Worm (Caenorhabditis elegans) whole organism, young adult: ENCODE data around the gene C16C10.4.

Source experiments
- B0035.1 ChIP-seq: sonication (generic microtip); optimal IDR thresholded peaks from 2 replicates; lab custom pipeline; 2016; ENCODE audit warnings: missing genetic modification characterization, mild to moderate bottlenecking, missing compliant biosample characterization, missing genotype, missing genetic modification reagents
- C06A6.2 ChIP-seq: fragments of 200-800 bp; sonication (Bioruptor generic); conservative IDR thresholded peaks from 2 replicates; pipeline ENCODE4 v1.3.6; 2022; ENCODE audit warnings: missing genetic modification characterization, missing compliant biosample characterization
- F22D6.2 ChIP-seq: sonication (generic microtip); optimal IDR thresholded peaks from 2 replicates; lab custom pipeline; 2016; ENCODE audit warnings: mild to moderate bottlenecking, missing genetic modification characterization, missing compliant biosample characterization
- F23B12.7 ChIP-seq: sonication (generic microtip); optimal IDR thresholded peaks from 2 replicates; lab custom pipeline; 2017; ENCODE audit warnings: missing genetic modification characterization, mild to moderate bottlenecking, missing compliant biosample characterization, antibody characterized with exemption, moderate library complexity; ENCODE audit not compliant: insufficient read depth
- F37B4.10 ChIP-seq: fragments of 200-800 bp; sonication (Bioruptor generic); IDR thresholded peaks from 2 replicates; pipeline ENCODE4 v1.3.6; 2022; ENCODE audit warnings: missing genetic modification characterization, missing compliant biosample characterization
- F55B11.4 ChIP-seq: sonication (generic microtip); optimal IDR thresholded peaks from 2 replicates; lab custom pipeline; 2016; ENCODE audit warnings: missing compliant biosample characterization, missing genetic modification characterization, borderline replicate concordance; ENCODE audit not compliant: insufficient read depth
- T07F8.4 ChIP-seq: sonication (generic microtip); optimal IDR thresholded peaks from 2 replicates; lab custom pipeline; 2016; ENCODE audit warnings: mild to moderate bottlenecking, missing genetic modification characterization, moderate library complexity, missing compliant biosample characterization
- T26A5.8 ChIP-seq: sonication (generic microtip); optimal IDR thresholded peaks from 2 replicates; lab custom pipeline; 2016; ENCODE audit warnings: missing genetic modification characterization, missing compliant biosample characterization
- Y53G8AR.9 ChIP-seq: fragments of 200-800 bp; sonication (Bioruptor generic); conservative IDR thresholded peaks from 2 replicates; pipeline ENCODE4 v1.3.6; 2022; ENCODE audit warnings: missing genetic modification reagents, missing genetic modification characterization, missing compliant biosample characterization
- Y56A3A.18 ChIP-seq: fragments of 200-800 bp; sonication (Bioruptor generic); IDR thresholded peaks from 2 replicates; pipeline ENCODE4 v1.3.6; 2022; ENCODE audit warnings: missing genetic modification reagents, missing genetic modification characterization, missing compliant biosample characterization
- akir-1 ChIP-seq: fragments of 200-800 bp; sonication (Bioruptor generic); optimal IDR thresholded peaks from 2 replicates; lab custom pipeline; 2018; ENCODE audit warnings: mild to moderate bottlenecking, missing genetic modification characterization, moderate library complexity, missing compliant biosample characterization
- ama-1 ChIP-seq, 3 experiments: fragments of 150-350 bp in 1 of 3; sonication (generic microtip) in 2 of 3; optimal IDR thresholded peaks; 2 replicates each; lab custom pipeline; 2014 to 2018; ENCODE audit warnings: missing biosample characterization in 2 of 3, missing genetic modification characterization in 2 of 3, missing genetic modification reagents in 2 of 3
- aptf-2 ChIP-seq: fragments of 200-800 bp; sonication (Bioruptor generic); conservative IDR thresholded peaks from 2 replicates; pipeline ENCODE4 v1.3.6; 2022; ENCODE audit warnings: missing genetic modification reagents, missing genetic modification characterization, missing compliant biosample characterization
- aptf-3 ChIP-seq: fragments of 200-800 bp; sonication (Bioruptor generic); IDR thresholded peaks from 2 replicates; pipeline ENCODE4 v1.3.6; 2022; ENCODE audit warnings: missing genetic modification characterization, missing compliant biosample characterization
- athp-1 ChIP-seq: sonication (generic microtip); optimal IDR thresholded peaks from 2 replicates; lab custom pipeline; 2017; ENCODE audit warnings: mild to moderate bottlenecking, missing genetic modification characterization, missing compliant biosample characterization
- cebp-1 ChIP-seq, 2 experiments: fragments of 200-800 bp in 1 of 2; sonication (Bioruptor generic) in 1 of 2; sonication (generic microtip) in 1 of 2; IDR thresholded peaks in 1 of 2; optimal IDR thresholded peaks in 1 of 2; 2 replicates each; pipeline versions ENCODE4 v1.3.6 to Lab custom; 2017 to 2022; ENCODE audit warnings: missing compliant biosample characterization in 2 of 2, missing genetic modification characterization in 2 of 2, mild to moderate bottlenecking in 1 of 2, missing genetic modification reagents in 1 of 2, moderate library complexity in 1 of 2
- cebp-2 ChIP-seq: fragments of 200-800 bp; sonication (Bioruptor generic); IDR thresholded peaks from 2 replicates; pipeline ENCODE4 v1.3.6; 2022; ENCODE audit warnings: missing genetic modification characterization, missing compliant biosample characterization
- ceh-27 ChIP-seq: fragments of 200-800 bp; sonication (Bioruptor generic); optimal IDR thresholded peaks from 2 replicates; lab custom pipeline; 2018; ENCODE audit warnings: mild to moderate bottlenecking, missing genetic modification characterization, moderate library complexity, missing compliant biosample characterization
- him-1 ChIP-seq: sonication (generic microtip); optimal IDR thresholded peaks from 2 replicates; lab custom pipeline; 2016; ENCODE audit warnings: missing genotype, missing genetic modification reagents, missing genetic modification characterization, missing compliant biosample characterization
- hlh-12 ChIP-seq: sonication (generic microtip); optimal IDR thresholded peaks from 2 replicates; lab custom pipeline; 2016; ENCODE audit warnings: missing genetic modification characterization, missing compliant biosample characterization
- hmg-1.2 ChIP-seq: fragments of 200-800 bp; sonication (Bioruptor generic); IDR thresholded peaks from 2 replicates; pipeline ENCODE4 v1.3.6; 2022; ENCODE audit warnings: missing genetic modification reagents, missing genetic modification characterization, missing compliant biosample characterization
- hmg-20 ChIP-seq: fragments of 200-800 bp; sonication (Bioruptor generic); IDR thresholded peaks from 2 replicates; pipeline ENCODE4 v1.3.6; 2022; ENCODE audit warnings: missing genetic modification reagents, missing genetic modification characterization, missing compliant biosample characterization
- lin-35 ChIP-seq, 3 experiments: fragments of 150-350 bp in 2 of 3; sonication (generic microtip) in 1 of 3; optimal IDR thresholded peaks; 2 replicates each; lab custom pipeline; 2014 to 2018; ENCODE audit warnings: missing biosample characterization in 3 of 3, missing genetic modification characterization in 3 of 3, missing genetic modification reagents in 3 of 3
- lin-40 ChIP-seq: sonication (generic microtip); optimal IDR thresholded peaks from 2 replicates; lab custom pipeline; 2016; ENCODE audit warnings: missing genetic modification characterization, mild to moderate bottlenecking, missing compliant biosample characterization, missing genotype, missing genetic modification reagents
- lir-1 ChIP-seq: fragments of 200-800 bp; sonication (Bioruptor generic); conservative IDR thresholded peaks from 2 replicates; pipeline ENCODE4 v1.3.6; 2022; ENCODE audit warnings: missing genetic modification reagents, missing genetic modification characterization, missing compliant biosample characterization
- lsy-27 ChIP-seq: sonication (generic microtip); optimal IDR thresholded peaks from 2 replicates; lab custom pipeline; 2017; ENCODE audit warnings: missing genetic modification characterization, mild to moderate bottlenecking, missing compliant biosample characterization, antibody characterized with exemption, missing genotype, borderline replicate concordance; ENCODE audit not compliant: insufficient read depth
- mcd-1 ChIP-seq: fragments of 200-800 bp; sonication (Bioruptor generic); IDR thresholded peaks from 2 replicates; pipeline ENCODE4 v1.3.6; 2022; ENCODE audit warnings: missing genetic modification reagents, missing genetic modification characterization, missing compliant biosample characterization
- nfya-1 ChIP-seq: sonication (generic microtip); optimal IDR thresholded peaks from 2 replicates; lab custom pipeline; 2017; ENCODE audit warnings: antibody characterized with exemption, missing compliant biosample characterization, missing genetic modification characterization, borderline replicate concordance; ENCODE audit not compliant: insufficient read depth
- nfya-2 ChIP-seq: fragments of 200-800 bp; sonication (Bioruptor generic); IDR thresholded peaks from 2 replicates; pipeline ENCODE4 v1.3.6; 2022; ENCODE audit warnings: missing genetic modification reagents, missing genetic modification characterization, missing compliant biosample characterization
- nhr-80 ChIP-seq: sonication (generic microtip); optimal IDR thresholded peaks from 2 replicates; lab custom pipeline; 2016; ENCODE audit warnings: missing genetic modification characterization, missing compliant biosample characterization
- pbrm-1 ChIP-seq: fragments of 200-800 bp; sonication (Bioruptor generic); IDR thresholded peaks from 2 replicates; pipeline ENCODE4 v1.3.6; 2022; ENCODE audit warnings: missing genetic modification reagents, missing genetic modification characterization, missing compliant biosample characterization
- pha-4 ChIP-seq: fragments of 150-350 bp; sonication (generic microtip); optimal IDR thresholded peaks from 2 replicates; lab custom pipeline; 2014; ENCODE audit warnings: missing biosample characterization, missing genetic modification reagents, missing genetic modification characterization
- rcor-1 ChIP-seq: fragments of 200-800 bp; sonication (Bioruptor generic); IDR thresholded peaks from 2 replicates; pipeline ENCODE4 v1.3.6; 2022; ENCODE audit warnings: missing genetic modification reagents, missing genetic modification characterization, missing compliant biosample characterization
- sea-2 ChIP-seq: fragments of 200-800 bp; sonication (Bioruptor generic); IDR thresholded peaks from 2 replicates; pipeline ENCODE4 v1.3.6; 2022; ENCODE audit warnings: missing genetic modification characterization, missing compliant biosample characterization
- snpc-3.4 ChIP-seq: sonication (generic microtip); optimal IDR thresholded peaks from 2 replicates; lab custom pipeline; 2017; ENCODE audit warnings: missing genetic modification characterization, mild to moderate bottlenecking, missing compliant biosample characterization, antibody characterized with exemption, moderate library complexity, missing genotype, missing genetic modification reagents
- snpc-4 ChIP-seq, 5 experiments: fragments of 150-350 bp in 1 of 5; sonication (generic microtip) in 4 of 5; optimal IDR thresholded peaks; 2 replicates each; lab custom pipeline; 2014 to 2018; ENCODE audit warnings: missing genetic modification characterization in 5 of 5, missing biosample characterization in 3 of 5, antibody characterized with exemption in 2 of 5, mild to moderate bottlenecking in 2 of 5, missing compliant biosample characterization in 2 of 5, missing genotype in 2 of 5, moderate library complexity in 2 of 5, missing genetic modification reagents in 1 of 5
- somi-1 ChIP-seq: fragments of 200-800 bp; sonication (Bioruptor generic); optimal IDR thresholded peaks from 2 replicates; lab custom pipeline; 2018; ENCODE audit warnings: mild to moderate bottlenecking, missing genetic modification characterization, missing compliant biosample characterization
- tbp1 ChIP-seq: fragments of 200-800 bp; sonication (Bioruptor generic); optimal IDR thresholded peaks from 2 replicates; lab custom pipeline; 2018; ENCODE audit warnings: mild to moderate bottlenecking, missing genetic modification characterization, missing compliant biosample characterization
- tlf-1 ChIP-seq: fragments of 200-800 bp; sonication (Bioruptor generic); optimal IDR thresholded peaks from 2 replicates; lab custom pipeline; 2018; ENCODE audit warnings: mild to moderate bottlenecking, missing genetic modification characterization, missing compliant biosample characterization
- unc-130 ChIP-seq: sonication (generic microtip); optimal IDR thresholded peaks from 2 replicates; lab custom pipeline; 2016; ENCODE audit warnings: missing genetic modification reagents, missing genetic modification characterization, missing compliant biosample characterization
- xnd-1 ChIP-seq: sonication (generic microtip); optimal IDR thresholded peaks from 2 replicates; lab custom pipeline; 2016; ENCODE audit warnings: missing genotype, missing genetic modification reagents, missing genetic modification characterization, missing compliant biosample characterization
- zfh-2 ChIP-seq: fragments of 200-800 bp; sonication (Bioruptor generic); conservative IDR thresholded peaks from 2 replicates; pipeline ENCODE4 v1.3.6; 2022; ENCODE audit warnings: missing genetic modification reagents, missing genetic modification characterization, missing compliant biosample characterization
- zim-3 ChIP-seq: sonication (generic microtip); optimal IDR thresholded peaks from 2 replicates; lab custom pipeline; 2017; ENCODE audit warnings: mild to moderate bottlenecking, missing genetic modification characterization, moderate library complexity, missing compliant biosample characterization
- ztf-18 ChIP-seq: sonication (generic microtip); optimal IDR thresholded peaks from 2 replicates; lab custom pipeline; 2016; ENCODE audit warnings: missing genotype, mild to moderate bottlenecking, missing genetic modification characterization, missing compliant biosample characterization
- ztf-22 ChIP-seq: fragments of 200-800 bp; sonication (Bioruptor generic); optimal IDR thresholded peaks from 2 replicates; lab custom pipeline; 2018; ENCODE audit warnings: mild to moderate bottlenecking, missing genetic modification characterization, moderate library complexity, missing compliant biosample characterization
- ztf-26 ChIP-seq: sonication (generic microtip); optimal IDR thresholded peaks from 2 replicates; lab custom pipeline; 2017; ENCODE audit warnings: missing genetic modification characterization, missing compliant biosample characterization

The C16C10.4 gene

ce11 chrIII:4170903-4171377 lies at the start of gene C16C10.4, which contains the start of gene rnf-121 (continued):
- TF ChIP-seq lin-35 (GFP tag; optimal IDR thresholded peaks at IDR 0.05; lab: Kevin White, UChicago) (peak in 1 of 3 experiments; percentile 25), T26A5.8 (tag; lab: Kevin White, UChicago) (no peak), hmg-1.2 (GFP tag; lab: Robert Waterston, UW) (peak; percentile 38; the same call in 1 of the 2 replicates), akir-1 (GFP tag; lab: Kevin White, UChicago) (no peak), zim-3 (tag; lab: Kevin White, UChicago) (no peak), cebp-1 (GFP tag; IDR thresholded peaks at IDR 0.05; lab: Robert Waterston, UW) (no peak), cebp-1 (tag; optimal IDR thresholded peaks at IDR 0.05; lab: Kevin White, UChicago) (peak; percentile 74), T07F8.4 (tag; lab: Kevin White, UChicago) (peak; percentile 15), cebp-2 (GFP tag; lab: Robert Waterston, UW) (no peak), ztf-26 (tag; lab: Kevin White, UChicago) (no peak), nhr-80 (tag; lab: Kevin White, UChicago) (peak; percentile 1), athp-1 (tag; lab: Kevin White, UChicago) (peak; percentile 40), snpc-4 (GFP tag; optimal IDR thresholded peaks at IDR 0.05; lab: Kevin White, UChicago) (peak; percentile 5), snpc-4 (tag; optimal IDR thresholded peaks at IDR 0.05; lab: Kevin White, UChicago) (peak in 2 of 4 experiments; percentile 28 to 54), lir-1 (GFP tag; lab: Robert Waterston, UW) (no peak), nfya-2 (no peak), somi-1 (GFP tag; lab: Kevin White, UChicago) (no peak), B0035.1 (tag; lab: Kevin White, UChicago) (no peak), C06A6.2 (peak; percentile 44; the same call in 1 of the 2 replicates), zfh-2 (GFP tag; lab: Robert Waterston, UW) (no peak), nfya-1 (tag; lab: Kevin White, UChicago) (no peak), lin-40 (tag; lab: Kevin White, UChicago) (peak; percentile 46), unc-130 (GFP tag; lab: Kevin White, UChicago) (peak; percentile 73), hlh-12 (no peak), lsy-27 (tag; lab: Kevin White, UChicago) (no peak), F55B11.4 (tag; lab: Kevin White, UChicago) (no peak), pbrm-1 (GFP tag; lab: Robert Waterston, UW) (peak; percentile 31; the same call in 1 of the 2 replicates), Y53G8AR.9 (GFP tag; lab: Robert Waterston, UW) (no peak), F23B12.7 (tag; lab: Kevin White, UChicago) (peak; percentile 67), hmg-20 (GFP tag; lab: Robert Waterston, UW) (no peak), F22D6.2 (tag; lab: Kevin White, UChicago) (peak; percentile 20), pha-4 (tag; lab: Kevin White, UChicago) (no peak), tbp1 (GFP tag; lab: Kevin White, UChicago) (peak; percentile 45), rcor-1 (peak; percentile 57; the same call in 1 of the 2 replicates), xnd-1 (tag; lab: Kevin White, UChicago) (peak; percentile 38), aptf-2 (GFP tag; lab: Robert Waterston, UW) (no peak), snpc-3.4 (tag; lab: Kevin White, UChicago) (peak; percentile 83), F37B4.10 (no peak), sea-2 (GFP tag; lab: Robert Waterston, UW) (no peak), tlf-1 (GFP tag; lab: Kevin White, UChicago) (peak; percentile 38), mcd-1 (peak; percentile 75), him-1 (tag; lab: Kevin White, UChicago) (peak; percentile 0), ztf-22 (GFP tag; lab: Kevin White, UChicago) (no peak), aptf-3 (no peak), ztf-18 (tag; lab: Kevin White, UChicago) (peak; percentile 46), Y56A3A.18 (no peak), ama-1 (optimal IDR thresholded peaks at IDR 0.05; lab: Kevin White, UChicago) (no peak), ama-1 (GFP tag; optimal IDR thresholded peaks at IDR 0.05; lab: Kevin White, UChicago) (peak in 1 of 2 experiments; percentile 62), ceh-27 (GFP tag; lab: Kevin White, UChicago) (no peak)
